Fruit fly (Drosophila melanogaster): Measurements from ENCODE around the gene Myc.
A peak's percentile ranks its signal among the peaks of the same experiment; 100 is the strongest.

Gene Myc

DNA sequence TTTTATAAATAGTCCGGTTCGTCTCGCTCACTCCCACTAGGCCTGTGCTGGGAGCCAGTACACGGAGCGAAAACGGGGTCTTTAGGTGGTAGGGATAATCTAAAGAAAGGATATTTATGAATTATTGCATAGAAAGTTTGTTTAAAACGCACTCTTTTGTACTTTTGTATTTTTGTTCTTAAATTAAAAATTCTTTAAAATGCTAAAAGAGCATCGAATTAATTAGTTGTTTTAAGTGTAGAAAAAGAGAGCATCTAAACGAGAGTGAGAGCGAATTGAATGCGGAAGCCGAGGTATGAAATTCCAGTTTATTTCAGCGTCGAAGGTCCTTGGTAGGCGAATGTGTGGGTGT is 54.6 kb downstream of the Myc start (continued):
- TF ChIP-seq HLH3B (GFP tag; IDR thresholded peaks at IDR 0.05): peak; percentile 64
- no peak for TF ChIP-seq prd (optimal IDR thresholded peaks at IDR 0.05)
- TF ChIP-seq prd (GFP tag; IDR thresholded peaks at IDR 0.05): peak; percentile 94
- peak; percentile 91 for TF ChIP-seq CG18262 (tag; optimal IDR thresholded peaks at IDR 0.05)
- peak; percentile 57 for TF ChIP-seq CG8388 (GFP tag; optimal IDR thresholded peaks at IDR 0.05)
- peak; percentile 66 for TF ChIP-seq CG11504 (tag; optimal IDR thresholded peaks at IDR 0.05)
- TF ChIP-seq E2f2 (GFP tag; IDR thresholded peaks at IDR 0.05): peak; percentile 55; the same call in 1 of the 2 replicates
- 0 out of 2 replicates have a peak, but pooled peaks have one; percentile 6 for TF ChIP-seq CG4360 (GFP tag; IDR thresholded peaks at IDR 0.05)
- peak; percentile 63 for TF ChIP-seq CG2875 (GFP tag; optimal IDR thresholded peaks at IDR 0.05)
- TF ChIP-seq CG6854 (GFP tag; optimal IDR thresholded peaks at IDR 0.05): no peak
- no peak for TF ChIP-seq mirr (GFP tag; optimal IDR thresholded peaks at IDR 0.05)
- TF ChIP-seq B-H1 (GFP tag; IDR thresholded peaks at IDR 0.05): peak; percentile 19; the same call in 1 of the 3 replicates
- TF ChIP-seq Meics (GFP tag; optimal IDR thresholded peaks at IDR 0.05): no peak
- TF ChIP-seq CG6813 (GFP tag; optimal IDR thresholded peaks at IDR 0.05): peak; percentile 32
- TF ChIP-seq vnd (GFP tag; IDR thresholded peaks at IDR 0.05; ENCODE audit: partially characterized antibody): no peak
- TF ChIP-seq CG17385 (GFP tag; optimal IDR thresholded peaks at IDR 0.05): peak; percentile 59
- TF ChIP-seq Usf (GFP tag; optimal IDR thresholded peaks at IDR 0.05): peak; percentile 78
- no peak for TF ChIP-seq hb (GFP tag; IDR thresholded peaks at IDR 0.05; ENCODE audit: partially characterized antibody)
- peak; percentile 86 for TF ChIP-seq zfh1 (GFP tag; IDR thresholded peaks at IDR 0.05)
- TF ChIP-seq Dad (GFP tag; optimal IDR thresholded peaks at IDR 0.05): peak; percentile 56
- peak; percentile 37 for TF ChIP-seq psq (GFP tag; optimal IDR thresholded peaks at IDR 0.05)
- TF ChIP-seq Dek (tag; optimal IDR thresholded peaks at IDR 0.05): peak; percentile 12
- TF ChIP-seq ase (GFP tag; IDR thresholded peaks at IDR 0.05): 0 out of 3 replicates have a peak, but pooled peaks have one; percentile 63
- TF ChIP-seq Fer1 (GFP tag; optimal IDR thresholded peaks at IDR 0.05): no peak
- peak; percentile 69 for TF ChIP-seq lbe (GFP tag; optimal IDR thresholded peaks at IDR 0.05)
- TF ChIP-seq kay (GFP tag; optimal IDR thresholded peaks at IDR 0.05): peak; percentile 13
- peak; percentile 41 for TF ChIP-seq Six4 (GFP tag; optimal IDR thresholded peaks at IDR 0.05)
- peak; percentile 69 for TF ChIP-seq CG12236 (GFP tag; optimal IDR thresholded peaks at IDR 0.05)
- TF ChIP-seq eve (GFP tag; optimal IDR thresholded peaks at IDR 0.05): peak in 1 of 2 experiments; percentile 43
- TF ChIP-seq CG14050 (GFP tag; IDR thresholded peaks at IDR 0.05): peak; percentile 22; the same call in 1 of the 3 replicates
- no peak for TF ChIP-seq NFAT (GFP tag; IDR thresholded peaks at IDR 0.05)
- TF ChIP-seq D19A (tag; optimal IDR thresholded peaks at IDR 0.05): peak; percentile 43
- TF ChIP-seq ato (GFP tag; IDR thresholded peaks at IDR 0.05; ENCODE audit: partially characterized antibody): no peak
- no peak for TF ChIP-seq Poxn (GFP tag; IDR thresholded peaks at IDR 0.05)
- no peak for TF ChIP-seq scrt (GFP tag; optimal IDR thresholded peaks at IDR 0.05)
- peak; percentile 86 for TF ChIP-seq az2 (GFP tag; optimal IDR thresholded peaks at IDR 0.05)
- TF ChIP-seq YL-1 (GFP tag; optimal IDR thresholded peaks at IDR 0.05): no peak
- TF ChIP-seq Ada2b (GFP tag; IDR thresholded peaks at IDR 0.05): peak; percentile 51; the same call in 1 of the 2 replicates
- peak; percentile 93 for TF ChIP-seq CG2712 (tag; optimal IDR thresholded peaks at IDR 0.05)
- TF ChIP-seq slp2 (GFP tag; optimal IDR thresholded peaks at IDR 0.05): no peak
- TF ChIP-seq pzg (GFP tag; optimal IDR thresholded peaks at IDR 0.05): no peak
- TF ChIP-seq tio (GFP tag; optimal IDR thresholded peaks at IDR 0.05): peak; percentile 76
- TF ChIP-seq twi (tag; optimal IDR thresholded peaks at IDR 0.05): peak; percentile 70
- TF ChIP-seq CG11247 (GFP tag; IDR thresholded peaks at IDR 0.05): peak; percentile 53; the same call in 1 of the 2 replicates
- TF ChIP-seq CG12659 (GFP tag; optimal IDR thresholded peaks at IDR 0.05): peak; percentile 51
- TF ChIP-seq Dref (GFP tag; IDR thresholded peaks at IDR 0.05): no peak
- TF ChIP-seq CG10321 (GFP tag; IDR thresholded peaks at IDR 0.05): peak; percentile 40; the same call in 1 of the 2 replicates
- peak; percentile 30 for TF ChIP-seq CG2116 (GFP tag; optimal IDR thresholded peaks at IDR 0.05)
- peak; percentile 83 for TF ChIP-seq lilli (GFP tag; optimal IDR thresholded peaks at IDR 0.05)
- TF ChIP-seq CG2889 (GFP tag; IDR thresholded peaks at IDR 0.05): no peak
- peak; percentile 96 for TF ChIP-seq dmrt11E (tag; optimal IDR thresholded peaks at IDR 0.05)
